Worm (Caenorhabditis elegans): Measurements from ENCODE around the gene C47G2.4.
A peak's percentile ranks its signal among the peaks of the same experiment; 100 is the strongest.

Gene C47G2.4

ce11 chrII:11336163-11336562 is 42.8 kb upstream of the C47G2.4 start:
- TF ChIP-seq nhr-21 (tag; optimal IDR thresholded peaks at IDR 0.05) (peak; percentile 44), lin-11 (tag; optimal IDR thresholded peaks at IDR 0.05) (no peak), unc-39 (tag; optimal IDR thresholded peaks at IDR 0.05) (no peak), nhr-129 (tag; optimal IDR thresholded peaks at IDR 0.05) (no peak), unc-55 (GFP tag; optimal IDR thresholded peaks at IDR 0.05) (no peak), nhr-25 (tag; optimal IDR thresholded peaks at IDR 0.05) (no peak), R02D3.7 (tag; optimal IDR thresholded peaks at IDR 0.05) (no peak), C34F6.9 (tag; optimal IDR thresholded peaks at IDR 0.05) (no peak), ama-1 (optimal IDR thresholded peaks at IDR 0.05) (peak; percentile 28), skn-1 (tag; optimal IDR thresholded peaks at IDR 0.05) (no peak), ztf-11 (tag; optimal IDR thresholded peaks at IDR 0.05) (no peak), fos-1 (tag; optimal IDR thresholded peaks at IDR 0.05) (no peak)

- peak; percentile 68 for TF ChIP-seq unc-55 (GFP tag; optimal IDR thresholded peaks at IDR 0.05)
- TF ChIP-seq gmeb-1 (tag; optimal IDR thresholded peaks at IDR 0.05): no peak
- peak; percentile 63 for TF ChIP-seq zag-1 (tag; optimal IDR thresholded peaks at IDR 0.05)
- TF ChIP-seq C34F6.9 (tag; optimal IDR thresholded peaks at IDR 0.05): peak; percentile 38
Observed at ce11 chrII:11335670-11336069, 42.3 kb upstream of the C47G2.4 start.

ce11 chrII:11333846-11334638 is 40.6 kb upstream of the C47G2.4 start:
- TF ChIP-seq ZK546.5 (tag; optimal IDR thresholded peaks at IDR 0.05) (no peak), sma-9 (GFP tag; optimal IDR thresholded peaks at IDR 0.05) (peak; percentile 6), sma-9 (tag; optimal IDR thresholded peaks at IDR 0.05) (no peak), mdl-1 (tag; optimal IDR thresholded peaks at IDR 0.05) (no peak), snpc-4 (tag; optimal IDR thresholded peaks at IDR 0.05) (peak; percentile 54)

ce11 chrII:11333375-11333774 is 40.0 kb upstream of the C47G2.4 start:
- peak; percentile 28 for TF ChIP-seq unc-55 (GFP tag; optimal IDR thresholded peaks at IDR 0.05)
- no peak for TF ChIP-seq nhr-129 (tag; optimal IDR thresholded peaks at IDR 0.05)

- TF ChIP-seq nhr-21 (tag; optimal IDR thresholded peaks at IDR 0.05) (no peak), C34F6.9 (tag; optimal IDR thresholded peaks at IDR 0.05) (peak; percentile 22), mdl-1 (tag; optimal IDR thresholded peaks at IDR 0.05) (no peak), nhr-23 (tag; optimal IDR thresholded peaks at IDR 0.05) (no peak)
Observed at ce11 chrII:11329021-11329479, 35.6 kb upstream of the C47G2.4 start, which contains the start of gene tag-180. tag-180 (minus strand) TSS chrII:11329429.

- TF ChIP-seq blmp-1 (tag; optimal IDR thresholded peaks at IDR 0.05; ENCODE audit: insufficient read depth): no peak
- TF ChIP-seq F13H6.1 (tag; optimal IDR thresholded peaks at IDR 0.05): no peak
- TF ChIP-seq nhr-237 (tag; optimal IDR thresholded peaks at IDR 0.05): no peak
- TF ChIP-seq sma-3 (GFP tag; optimal IDR thresholded peaks at IDR 0.05): no peak
- no peak for TF ChIP-seq peb-1 (tag; optimal IDR thresholded peaks at IDR 0.05)
- TF ChIP-seq snpc-4 (tag; optimal IDR thresholded peaks at IDR 0.05): no peak
- TF ChIP-seq nhr-129 (tag; optimal IDR thresholded peaks at IDR 0.05): no peak
- TF ChIP-seq ceh-82 (tag; optimal IDR thresholded peaks at IDR 0.05): no peak
- TF ChIP-seq aly-2 (tag; optimal IDR thresholded peaks at IDR 0.05): no peak
- TF ChIP-seq ztf-4 (tag; optimal IDR thresholded peaks at IDR 0.05): no peak
- TF ChIP-seq unc-39 (tag; optimal IDR thresholded peaks at IDR 0.05): no peak
- TF ChIP-seq C34F6.9 (tag; optimal IDR thresholded peaks at IDR 0.05): no peak
- TF ChIP-seq nhr-23 (tag; optimal IDR thresholded peaks at IDR 0.05): no peak
- TF ChIP-seq fos-1 (tag; optimal IDR thresholded peaks at IDR 0.05): no peak
- no peak for TF ChIP-seq Y55F3AM.14 (GFP tag; optimal IDR thresholded peaks at IDR 0.05)
- TF ChIP-seq nhr-77 (tag; optimal IDR thresholded peaks at IDR 0.05): no peak
- no peak for TF ChIP-seq alr-1 (tag; optimal IDR thresholded peaks at IDR 0.05)
- no peak for TF ChIP-seq unc-55 (GFP tag; optimal IDR thresholded peaks at IDR 0.05)
- TF ChIP-seq ztf-1 (GFP tag; conservative IDR thresholded peaks at IDR 0.05): no peak
- TF ChIP-seq ztf-11 (tag; optimal IDR thresholded peaks at IDR 0.05): no peak
Observed at ce11 chrII:11319591-11319990, 26.2 kb upstream of the C47G2.4 start, which contains the start of gene nlp-51. nlp-51 (minus strand) TSS chrII:11319691.
